Fruit fly (Drosophila melanogaster): Measurements from ENCODE around the gene CG4238.

The CG4238 gene

DNA sequence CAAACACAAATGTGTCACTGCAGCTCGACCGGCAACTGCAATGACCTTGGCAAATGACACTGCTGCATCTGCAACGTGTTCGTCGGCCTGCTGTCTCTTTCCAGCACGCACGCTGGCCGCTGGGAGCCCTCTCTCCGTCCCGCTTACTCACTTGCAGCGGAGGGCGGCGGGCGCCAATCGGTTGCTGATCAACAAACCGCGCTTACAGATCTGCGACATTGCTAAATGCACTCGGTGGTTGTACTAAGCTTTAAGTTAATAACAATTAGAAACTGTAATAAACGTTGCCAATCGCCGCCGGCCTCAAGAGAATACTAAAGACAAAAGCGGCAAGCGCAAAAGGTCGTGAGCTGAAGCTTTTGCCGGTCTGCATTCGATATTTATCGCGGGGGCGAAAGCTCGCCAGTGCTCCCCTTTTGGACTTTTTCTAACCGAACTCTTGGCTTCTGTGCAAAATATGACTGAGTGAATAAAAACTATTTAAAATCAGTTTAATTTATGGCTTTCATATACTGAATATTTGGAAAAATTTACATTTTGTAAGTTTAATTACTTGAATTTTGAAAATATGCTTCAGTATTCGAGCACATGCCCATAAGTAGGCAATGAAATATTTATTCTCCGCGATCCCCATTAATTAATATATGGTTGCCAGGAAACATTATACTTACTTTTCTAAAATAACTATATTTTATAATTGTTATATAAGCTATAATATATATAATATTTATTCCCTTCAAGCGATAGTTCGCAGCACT is 22.0 kb upstream of the CG4238 start, which contains the start of gene Got2 (continued):
- TF ChIP-seq Jarid2 (GFP tag; optimal IDR thresholded peaks at IDR 0.05) (peak; percentile 9), CG7556 (GFP tag; optimal IDR thresholded peaks at IDR 0.05) (peak; percentile 48), CG13424 (tag; optimal IDR thresholded peaks at IDR 0.05) (peak; percentile 2), Rfx (GFP tag; IDR thresholded peaks at IDR 0.05) (peak; percentile 65), CG2129 (GFP tag; IDR thresholded peaks at IDR 0.05; ENCODE audit: partially characterized antibody) (peak; percentile 18; the same call in 1 of the 2 replicates), CG5953 (GFP tag; IDR thresholded peaks at IDR 0.05) (no peak), schlank (tag; optimal IDR thresholded peaks at IDR 0.05) (no peak), al (GFP tag; IDR thresholded peaks at IDR 0.05) (0 out of 2 replicates have a peak, but pooled peaks have one; percentile 26), bowl (GFP tag; IDR thresholded peaks at IDR 0.05) (no peak), ind (GFP tag; optimal IDR thresholded peaks at IDR 0.05) (peak; percentile 16), cato (GFP tag; optimal IDR thresholded peaks at IDR 0.05; ENCODE audit: borderline replicate concordance) (peak; percentile 2), CG2120 (GFP tag; optimal IDR thresholded peaks at IDR 0.05) (peak; percentile 52), CG15696 (tag; optimal IDR thresholded peaks at IDR 0.05) (no peak), ac (GFP tag; optimal IDR thresholded peaks at IDR 0.05) (no peak), jigr1 (GFP tag; IDR thresholded peaks at IDR 0.05) (no peak), CG30403 (GFP tag; optimal IDR thresholded peaks at IDR 0.05) (peak; percentile 35), ATbp (GFP tag; optimal IDR thresholded peaks at IDR 0.05) (peak; percentile 32), sd (tag; optimal IDR thresholded peaks at IDR 0.05) (no peak), run (tag; optimal IDR thresholded peaks at IDR 0.05) (no peak), aop (GFP tag; IDR thresholded peaks at IDR 0.05) (0 out of 2 replicates have a peak, but pooled peaks have one; percentile 20), maf-S (GFP tag; optimal IDR thresholded peaks at IDR 0.05) (no peak), CG31388 (GFP tag; optimal IDR thresholded peaks at IDR 0.05) (no peak), CG8478 (optimal IDR thresholded peaks at IDR 0.05) (peak; percentile 78), h (optimal IDR thresholded peaks at IDR 0.05) (no peak), CG13287 (GFP tag; IDR thresholded peaks at IDR 0.05; ENCODE audit: partially characterized antibody) (peak; percentile 93), CG7963 (GFP tag; IDR thresholded peaks at IDR 0.05; ENCODE audit: partially characterized antibody) (peak; percentile 75; the same call in 1 of the 3 replicates), hb (GFP tag; IDR thresholded peaks at IDR 0.05; ENCODE audit: partially characterized antibody) (peak; percentile 77; the same call in 2 of the 3 replicates), pzg (GFP tag; optimal IDR thresholded peaks at IDR 0.05) (peak; percentile 34), tna (GFP tag; IDR thresholded peaks at IDR 0.05; ENCODE audit: partially characterized antibody) (peak; percentile 83), CG16813 (GFP tag; IDR thresholded peaks at IDR 0.05; ENCODE audit: partially characterized antibody) (peak; percentile 78), Dbx (GFP tag; IDR thresholded peaks at IDR 0.05) (0 out of 3 replicates have a peak, but pooled peaks have one; percentile 29), Nf-YC (tag; optimal IDR thresholded peaks at IDR 0.05) (no peak), Drgx (GFP tag; IDR thresholded peaks at IDR 0.05) (peak; percentile 36; the same call in 1 of the 2 replicates), CG4282 (GFP tag; optimal IDR thresholded peaks at IDR 0.05) (no peak), Hmr (GFP tag; optimal IDR thresholded peaks at IDR 0.05) (peak; percentile 70), CG1602 (GFP tag; optimal IDR thresholded peaks at IDR 0.05) (no peak), Hr3 (GFP tag; optimal IDR thresholded peaks at IDR 0.05) (peak; percentile 17), row (GFP tag; IDR thresholded peaks at IDR 0.05) (peak; percentile 85), CTCF (GFP tag; optimal IDR thresholded peaks at IDR 0.05) (no peak), E2f2 (GFP tag; IDR thresholded peaks at IDR 0.05) (0 out of 2 replicates have a peak, but pooled peaks have one; percentile 14), kah (GFP tag; optimal IDR thresholded peaks at IDR 0.05) (peak; percentile 16), Dll (GFP tag; IDR thresholded peaks at IDR 0.05; ENCODE audit: partially characterized antibody) (peak; percentile 82), CG11560 (tag; IDR thresholded peaks at IDR 0.05) (no peak), CG32772 (GFP tag; IDR thresholded peaks at IDR 0.05) (no peak), CG1832 (GFP tag; optimal IDR thresholded peaks at IDR 0.05) (peak; percentile 74), CG13123 (GFP tag; optimal IDR thresholded peaks at IDR 0.05) (no peak), CG31365 (tag; optimal IDR thresholded peaks at IDR 0.05) (peak; percentile 25), Gug (GFP tag; IDR thresholded peaks at IDR 0.05) (no peak), pho (GFP tag; optimal IDR thresholded peaks at IDR 0.05) (no peak), sens (GFP tag) (peak; percentile 24)
